Worm (Caenorhabditis elegans) whole organism, L3 larva: ENCODE data around the gene lurp-2.
"Not testable (repeated sequence)": the region's sequence is repeated elsewhere in the genome, so short reads cannot be mapped to it uniquely, and the experiment has no call there.

Source experiments
- R02D3.7 ChIP-seq: fragments of 150-350 bp; optimal IDR thresholded peaks from 2 replicates; lab custom pipeline; 2014; ENCODE audit warnings: missing biosample characterization, missing genetic modification characterization
- ceh-16 ChIP-seq: sonication (generic microtip); optimal IDR thresholded peaks from 2 replicates; lab custom pipeline; 2017; ENCODE audit warnings: missing biosample characterization, missing genetic modification characterization
- ceh-82 ChIP-seq: fragments of 150-350 bp; optimal IDR thresholded peaks from 2 replicates; lab custom pipeline; 2014; ENCODE audit warnings: missing biosample characterization, missing genetic modification characterization
- daf-12 ChIP-seq: fragments of 150-350 bp; optimal IDR thresholded peaks from 2 replicates; lab custom pipeline; 2014; ENCODE audit warnings: missing biosample characterization, missing genetic modification reagents, missing genetic modification characterization
- egl-5 ChIP-seq: fragments of 150-350 bp; optimal IDR thresholded peaks from 2 replicates; lab custom pipeline; 2017; ENCODE audit warnings: missing biosample characterization, missing genetic modification reagents, missing genetic modification characterization, inconsistent platforms
- elt-1 ChIP-seq: fragments of 150-350 bp; optimal IDR thresholded peaks from 2 replicates; lab custom pipeline; 2014; ENCODE audit warnings: missing biosample characterization, missing genetic modification characterization
- elt-2 ChIP-seq: sonication (generic microtip); optimal IDR thresholded peaks from 2 replicates; lab custom pipeline; 2016; ENCODE audit warnings: missing genetic modification reagents, mild to moderate bottlenecking, missing genetic modification characterization, missing compliant biosample characterization
- elt-3 ChIP-seq, 3 experiments: fragments of 150-350 bp in 1 of 3; sonication (generic microtip) in 2 of 3; optimal IDR thresholded peaks; 2 replicates in 2 of 3; 4 replicates in 1 of 3; lab custom pipeline; 2014 to 2017; ENCODE audit warnings: missing biosample characterization in 3 of 3, missing genetic modification characterization in 3 of 3
- eor-1 ChIP-seq, 2 experiments: fragments of 150-350 bp; optimal IDR thresholded peaks; 2 replicates each; lab custom pipeline; 2014 to 2018; ENCODE audit warnings: missing biosample characterization in 2 of 2, missing genetic modification characterization in 2 of 2
- fkh-10 ChIP-seq: sonication (generic microtip); optimal IDR thresholded peaks from 2 replicates; lab custom pipeline; 2017; ENCODE audit warnings: missing biosample characterization, missing genetic modification reagents, missing genetic modification characterization
- fkh-2 ChIP-seq: fragments of 150-350 bp; optimal IDR thresholded peaks from 2 replicates; lab custom pipeline; 2014; ENCODE audit warnings: missing biosample characterization, missing genetic modification reagents, missing genetic modification characterization
- jun-1 ChIP-seq: fragments of 150-350 bp; optimal IDR thresholded peaks from 2 replicates; lab custom pipeline; 2014; ENCODE audit warnings: missing biosample characterization, missing genetic modification reagents, missing genetic modification characterization
- lin-15B ChIP-seq: fragments of 150-350 bp; optimal IDR thresholded peaks from 2 replicates; lab custom pipeline; 2014; ENCODE audit warnings: missing biosample characterization, missing genetic modification characterization
- lsy-12 ChIP-seq: sonication (generic microtip); optimal IDR thresholded peaks from 2 replicates; lab custom pipeline; 2016; ENCODE audit warnings: mild to moderate bottlenecking, missing genetic modification characterization, missing compliant biosample characterization
- mml-1 ChIP-seq: fragments of 150-350 bp; sonication (generic microtip); optimal IDR thresholded peaks from 3 replicates; lab custom pipeline; 2014; ENCODE audit warnings: missing biosample characterization, missing genetic modification characterization
- nfya-1 ChIP-seq: sonication (generic microtip); optimal IDR thresholded peaks from 2 replicates; lab custom pipeline; 2017; ENCODE audit warnings: missing genetic modification characterization, mild to moderate bottlenecking, missing compliant biosample characterization, antibody characterized with exemption, moderate library complexity; ENCODE audit not compliant: insufficient read depth
- nhr-11 ChIP-seq: fragments of 150-350 bp; optimal IDR thresholded peaks from 2 replicates; lab custom pipeline; 2014; ENCODE audit warnings: missing biosample characterization, missing genetic modification characterization
- nhr-12 ChIP-seq: fragments of 150-350 bp; optimal IDR thresholded peaks from 2 replicates; lab custom pipeline; 2014; ENCODE audit warnings: missing biosample characterization, missing genetic modification characterization
- nhr-25 ChIP-seq: sonication (generic microtip); optimal IDR thresholded peaks from 2 replicates; lab custom pipeline; 2017; ENCODE audit warnings: missing biosample characterization, missing genetic modification characterization
- nhr-28 ChIP-seq: fragments of 150-350 bp; optimal IDR thresholded peaks from 2 replicates; lab custom pipeline; 2014; ENCODE audit warnings: missing biosample characterization, missing genetic modification characterization
- nhr-43 ChIP-seq: sonication (generic microtip); optimal IDR thresholded peaks from 2 replicates; lab custom pipeline; 2016; ENCODE audit warnings: mild to moderate bottlenecking, missing genetic modification characterization, missing compliant biosample characterization; ENCODE audit not compliant: poor library complexity, severe bottlenecking
- nhr-67 ChIP-seq: fragments of 150-350 bp; optimal IDR thresholded peaks from 2 replicates; lab custom pipeline; 2014; ENCODE audit warnings: missing biosample characterization, missing genetic modification characterization
- nhr-76 ChIP-seq: fragments of 150-350 bp; sonication (generic microtip); optimal IDR thresholded peaks from 5 replicates; lab custom pipeline; 2014; ENCODE audit warnings: missing biosample characterization, missing genetic modification characterization
- pha-4 ChIP-seq: fragments of 150-350 bp; optimal IDR thresholded peaks from 2 replicates; lab custom pipeline; 2014; ENCODE audit warnings: missing biosample characterization, missing genetic modification reagents, missing genetic modification characterization
- pqm-1 ChIP-seq: fragments of 150-350 bp; optimal IDR thresholded peaks from 2 replicates; lab custom pipeline; 2017; ENCODE audit warnings: missing biosample characterization, missing genetic modification characterization, inconsistent platforms
- skn-1 ChIP-seq: fragments of 150-350 bp; optimal IDR thresholded peaks from 2 replicates; lab custom pipeline; 2014; ENCODE audit warnings: missing biosample characterization, missing genetic modification characterization
- unc-62 ChIP-seq: fragments of 150-350 bp; sonication (generic microtip); optimal IDR thresholded peaks from 4 replicates; lab custom pipeline; 2014; ENCODE audit warnings: missing biosample characterization, missing genetic modification reagents, missing genetic modification characterization
- zag-1 ChIP-seq: fragments of 150-350 bp; optimal IDR thresholded peaks from 2 replicates; lab custom pipeline; 2014; ENCODE audit warnings: missing biosample characterization, missing genetic modification characterization
- ztf-4 ChIP-seq: fragments of 150-350 bp; optimal IDR thresholded peaks from 2 replicates; lab custom pipeline; 2014; ENCODE audit warnings: missing biosample characterization, missing genetic modification characterization

lurp-2 gene

ce11 chrV:13437473-13438074 is 15.9 kb upstream of the lurp-2 start, which contains the start of gene mes-4:
Gene mes-4, minus strand, starts transcription at chrV:13437545.
- TF ChIP-seq nhr-76 (no peak), nfya-1 (tag; lab: Kevin White, UChicago) (peak; percentile 91), lin-15B (tag; lab: Kevin White, UChicago) (peak; percentile 38)

- TF ChIP-seq ceh-82 (tag; lab: Kevin White, UChicago) (no peak), daf-12 (tag; lab: Kevin White, UChicago) (no peak), eor-1 (tag; optimal IDR thresholded peaks at IDR 0.05; lab: Kevin White, UChicago) (no peak), unc-62 (no peak), mml-1 (tag; lab: Kevin White, UChicago) (no peak), skn-1 (tag; lab: Kevin White, UChicago) (no peak), nhr-11 (tag; lab: Kevin White, UChicago) (no peak), egl-5 (tag; lab: Kevin White, UChicago) (no peak), R02D3.7 (no peak), fkh-2 (tag; lab: Kevin White, UChicago) (no peak), zag-1 (tag; lab: Kevin White, UChicago) (no peak), ztf-4 (tag; lab: Kevin White, UChicago) (no peak), nhr-12 (tag; lab: Kevin White, UChicago) (no peak), fkh-10 (no peak)
These were observed 11.8 kb upstream of the lurp-2 start, which contains the start of gene col-162 for ce11 chrV:13441661-13442060. Gene col-162, plus strand, starts transcription at chrV:13441961.

ce11 chrV:13442819-13443218 is 10.6 kb upstream of the lurp-2 start:
- no peak for TF ChIP-seq skn-1 (tag; lab: Kevin White, UChicago)
- TF ChIP-seq zag-1 (tag; lab: Kevin White, UChicago), result no peak
- TF ChIP-seq eor-1 (tag; optimal IDR thresholded peaks at IDR 0.05; lab: Kevin White, UChicago), result no peak
- TF ChIP-seq pqm-1, result no peak
- TF ChIP-seq jun-1 (tag; lab: Kevin White, UChicago), result no peak
- no peak for TF ChIP-seq elt-2 (tag; lab: Kevin White, UChicago)
- TF ChIP-seq daf-12 (tag; lab: Kevin White, UChicago), result no peak
- TF ChIP-seq nhr-76, result no peak
- no peak for TF ChIP-seq unc-62
- no peak for TF ChIP-seq lsy-12 (tag; lab: Kevin White, UChicago)
- TF ChIP-seq mml-1 (tag; lab: Kevin White, UChicago), result no peak
- TF ChIP-seq nhr-25 (tag; lab: Kevin White, UChicago), result no peak
- no peak for TF ChIP-seq ceh-16 (tag; lab: Kevin White, UChicago)
- TF ChIP-seq nhr-11 (tag; lab: Kevin White, UChicago), result no peak
- no peak for TF ChIP-seq nhr-67
- TF ChIP-seq lin-15B (tag; lab: Kevin White, UChicago), result no peak
- TF ChIP-seq nhr-28, result no peak

ce11 chrV:13443535-13443934 is 9.9 kb upstream of the lurp-2 start, which contains the start of gene Y2H9A.6:
Gene Y2H9A.6, plus strand, starts transcription at chrV:13443835.
- TF ChIP-seq elt-3 (tag; optimal IDR thresholded peaks at IDR 0.05; lab: Kevin White, UChicago); nhr-76; R02D3.7: not testable (repeated sequence)

ce11 chrV:13445229-13445949 is 8.0 kb upstream of the lurp-2 start, which contains the start of gene Y2H9A.4:
Gene Y2H9A.4, plus strand, starts transcription at chrV:13445899.
- peak; percentile 54 for TF ChIP-seq elt-2 (tag; lab: Kevin White, UChicago)
- no peak for TF ChIP-seq nhr-12 (tag; lab: Kevin White, UChicago)
- TF ChIP-seq elt-1 (tag; lab: Kevin White, UChicago), result peak; percentile 72
- TF ChIP-seq pha-4, result peak; percentile 22
- no peak for TF ChIP-seq nhr-43 (tag; lab: Kevin White, UChicago)
- TF ChIP-seq nfya-1 (tag; lab: Kevin White, UChicago), result peak; percentile 3
- peak; percentile 67 for TF ChIP-seq jun-1 (tag; lab: Kevin White, UChicago)
- TF ChIP-seq nhr-25 (tag; lab: Kevin White, UChicago), result peak; percentile 72
